Worm (Caenorhabditis elegans) whole organism, early embryonic: ENCODE data around the gene T28D9.11.

Source experiments
- F13C5.2 ChIP-seq: sonication (generic microtip); optimal IDR thresholded peaks from 2 replicates; lab custom pipeline; 2017; ENCODE audit warnings: mild to moderate bottlenecking, missing genetic modification characterization, inconsistent platforms, missing compliant biosample characterization
- aly-1 ChIP-seq: sonication (generic microtip); optimal IDR thresholded peaks from 2 replicates; lab custom pipeline; 2016; ENCODE audit warnings: missing genetic modification characterization, missing compliant biosample characterization
- ama-1 ChIP-seq: fragments of 150-350 bp; optimal IDR thresholded peaks from 2 replicates; lab custom pipeline; 2014
- ceh-13 ChIP-seq: fragments of 200-800 bp; sonication (Bioruptor generic); optimal IDR thresholded peaks from 2 replicates; lab custom pipeline; 2018; ENCODE audit warnings: mild to moderate bottlenecking, missing genetic modification characterization, missing compliant biosample characterization
- ets-7 ChIP-seq: sonication (generic microtip); optimal IDR thresholded peaks from 2 replicates; lab custom pipeline; 2016; ENCODE audit warnings: missing genotype, missing genetic modification characterization, missing compliant biosample characterization
- flt-1 ChIP-seq: fragments of 200-800 bp; sonication (Bioruptor generic); IDR thresholded peaks from 2 replicates; pipeline ENCODE4 v1.3.6; 2022; ENCODE audit warnings: missing genetic modification characterization, missing compliant biosample characterization
- hmbx-1 ChIP-seq: sonication (generic microtip); optimal IDR thresholded peaks from 2 replicates; lab custom pipeline; 2016; ENCODE audit warnings: mild to moderate bottlenecking, missing genetic modification characterization, missing compliant biosample characterization
- hmg-4 ChIP-seq: fragments of 200-800 bp; sonication (Bioruptor generic); optimal IDR thresholded peaks from 2 replicates; lab custom pipeline; 2018; ENCODE audit warnings: mild to moderate bottlenecking, missing genetic modification characterization, missing compliant biosample characterization
- hnd-1 ChIP-seq: sonication (generic microtip); optimal IDR thresholded peaks from 2 replicates; lab custom pipeline; 2016; ENCODE audit warnings: missing genetic modification characterization, missing compliant biosample characterization
- pes-1 ChIP-seq: fragments of 200-800 bp; sonication (Bioruptor generic); IDR thresholded peaks from 2 replicates; pipeline ENCODE4 v1.3.6; 2022; ENCODE audit warnings: missing genetic modification reagents, missing genetic modification characterization, missing compliant biosample characterization
- tbx-11 ChIP-seq: fragments of 200-800 bp; sonication (Bioruptor generic); IDR thresholded peaks from 2 replicates; pipeline ENCODE4 v1.3.6; 2022; ENCODE audit warnings: missing genetic modification characterization, missing compliant biosample characterization
- tbx-37 ChIP-seq: fragments of 200-800 bp; sonication (Bioruptor generic); conservative IDR thresholded peaks from 2 replicates; pipeline ENCODE4 v1.3.6; 2022; ENCODE audit warnings: missing genetic modification reagents, missing genetic modification characterization, missing compliant biosample characterization
- tra-4 ChIP-seq: sonication (generic microtip); optimal IDR thresholded peaks from 2 replicates; lab custom pipeline; 2017; ENCODE audit warnings: missing genetic modification characterization, missing compliant biosample characterization

DNA sequence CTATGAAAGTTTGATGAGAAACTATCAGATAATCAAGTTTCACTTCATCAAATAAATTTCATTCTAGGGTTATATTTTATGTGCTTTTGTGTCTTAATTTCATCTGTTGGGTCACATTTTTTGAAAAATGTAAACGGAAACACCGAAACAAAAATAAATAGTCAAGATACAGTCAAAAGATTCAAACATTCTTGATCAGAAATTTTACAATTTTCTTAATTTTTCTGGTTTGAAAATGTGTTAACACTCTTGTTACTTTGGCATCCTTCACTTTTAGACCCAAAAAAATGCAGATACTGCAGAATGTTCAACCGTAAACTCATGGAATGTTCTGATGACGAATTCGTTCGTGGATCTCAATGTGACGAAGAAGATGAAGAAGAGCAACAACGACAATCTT, 37.1 kb downstream of the T28D9.11 start, which contains the start of gene aptf-1:
- TF ChIP-seq ama-1 (lab: Kevin White, UChicago) (no peak), ceh-13 (GFP tag; lab: Kevin White, UChicago) (no peak), ets-7 (tag; lab: Kevin White, UChicago) (no peak), aly-1 (tag; lab: Kevin White, UChicago) (no peak), tbx-37 (GFP tag; lab: Robert Waterston, UW) (no peak), flt-1 (no peak), hnd-1 (no peak), hmg-4 (GFP tag; lab: Kevin White, UChicago) (no peak), F13C5.2 (tag; lab: Kevin White, UChicago) (no peak), hmbx-1 (tag; lab: Kevin White, UChicago) (no peak), pes-1 (GFP tag; lab: Robert Waterston, UW) (no peak), tra-4 (tag; lab: Kevin White, UChicago) (no peak), tbx-11 (GFP tag; lab: Robert Waterston, UW) (no peak)
